Fruit fly (Drosophila melanogaster): ENCODE data around the gene CG7920.

DNA sequence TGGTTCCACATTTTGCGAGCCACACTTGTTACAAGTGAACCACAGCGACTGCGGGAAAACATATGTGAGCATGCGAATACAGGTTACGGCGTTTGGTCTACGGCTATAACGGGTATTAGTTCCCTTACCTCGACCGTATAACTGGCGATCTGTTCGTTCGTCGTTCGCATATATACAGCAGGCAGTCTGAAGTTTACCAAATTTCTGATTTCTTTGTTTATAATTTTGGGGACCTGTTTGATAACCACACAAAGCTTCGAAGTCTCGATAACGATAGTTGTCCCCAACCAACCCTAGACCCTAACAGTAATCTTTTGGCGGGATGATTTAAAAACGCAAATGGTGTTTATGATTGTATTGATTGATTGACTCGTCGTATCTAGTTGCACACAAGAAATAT, 21.9 kb downstream of the CG7920 start, which contains the start of gene Acph-1:
- TF ChIP-seq fd96Ca (GFP tag; IDR thresholded peaks at IDR 0.05) (no peak), CG17806 (tag; optimal IDR thresholded peaks at IDR 0.05) (no peak), gl (tag; optimal IDR thresholded peaks at IDR 0.05) (no peak), CG8159 (tag; optimal IDR thresholded peaks at IDR 0.05) (no peak), Pif1A (GFP tag; optimal IDR thresholded peaks at IDR 0.05) (no peak), CG10348 (GFP tag; IDR thresholded peaks at IDR 0.05) (no peak), CG12605 (GFP tag; IDR thresholded peaks at IDR 0.05) (no peak), CG13204 (GFP tag; optimal IDR thresholded peaks at IDR 0.05) (no peak), EcR (GFP tag; optimal IDR thresholded peaks at IDR 0.05) (no peak), CG4496 (GFP tag; IDR thresholded peaks at IDR 0.05) (no peak), CG8301 (tag; optimal IDR thresholded peaks at IDR 0.05) (no peak), D1 (tag; optimal IDR thresholded peaks at IDR 0.05) (no peak), CG9948 (tag; optimal IDR thresholded peaks at IDR 0.05) (no peak)
